Fruit fly (Drosophila melanogaster) whole organism, embryonic: ENCODE measurements around the gene CG4951.

ENCODE experiments used
- CG10274 ChIP-seq: fragments of 200-800 bp; sonication (Bioruptor generic); optimal IDR thresholded peaks from 3 replicates; lab custom pipeline; 2017; ENCODE audit warnings: missing biosample characterization, mild to moderate bottlenecking, missing genetic modification characterization
- CG10543 ChIP-seq: fragments of 200-800 bp; sonication (Bioruptor generic); optimal IDR thresholded peaks from 3 replicates; lab custom pipeline; 2017; ENCODE audit warnings: missing biosample characterization, mild to moderate bottlenecking, missing genetic modification characterization, moderate library complexity
- CG12236 ChIP-seq: fragments of 200-800 bp; sonication (Bioruptor generic); optimal IDR thresholded peaks from 2 replicates; lab custom pipeline; 2016; ENCODE audit warnings: missing biosample characterization, missing genetic modification characterization
- CG12942 ChIP-seq: fragments of 200-800 bp; sonication (Bioruptor generic); optimal IDR thresholded peaks from 3 replicates; lab custom pipeline; 2016; ENCODE audit warnings: missing biosample characterization, missing genetic modification characterization
- CG13123 ChIP-seq: fragments of 200-800 bp; sonication (Bioruptor generic); optimal IDR thresholded peaks from 2 replicates; lab custom pipeline; 2016; ENCODE audit warnings: missing biosample characterization, missing genetic modification characterization
- CG1602 ChIP-seq: fragments of 200-800 bp; sonication (Bioruptor generic); optimal IDR thresholded peaks from 3 replicates; lab custom pipeline; 2016; ENCODE audit warnings: missing biosample characterization, missing genetic modification characterization
- CG1647 ChIP-seq: fragments of 200-800 bp; sonication (Bioruptor generic); optimal IDR thresholded peaks from 3 replicates; lab custom pipeline; 2016; ENCODE audit warnings: missing biosample characterization, missing genetic modification characterization
- CG17912 ChIP-seq: fragments of 200-800 bp; sonication (Bioruptor generic); optimal IDR thresholded peaks from 2 replicates; lab custom pipeline; 2018; ENCODE audit warnings: missing biosample characterization, mild to moderate bottlenecking, missing genetic modification characterization
- CG2889 ChIP-seq: fragments of 200-800 bp; sonication (Bioruptor generic); IDR thresholded peaks from 3 replicates; pipeline ENCODE4 v1.3.6; 2022; ENCODE audit warnings: missing biosample characterization, missing genetic modification characterization
- CG31441 ChIP-seq: fragments of 200-800 bp; sonication (Bioruptor generic); IDR thresholded peaks from 2 replicates; pipeline ENCODE4 v1.3.6; 2022; ENCODE audit warnings: missing biosample characterization, missing genetic modification characterization
- CG34376 ChIP-seq: fragments of 200-800 bp; sonication (Bioruptor generic); optimal IDR thresholded peaks from 2 replicates; lab custom pipeline; 2018; ENCODE audit warnings: missing biosample characterization, mild to moderate bottlenecking, missing genetic modification characterization
- CG34422 ChIP-seq: fragments of 200-800 bp; sonication (Bioruptor generic); IDR thresholded peaks from 3 replicates; pipeline ENCODE4 v1.3.6; 2022; ENCODE audit warnings: missing biosample characterization, missing genetic modification characterization
- CG3726 ChIP-seq: fragments of 200-800 bp; sonication (Bioruptor generic); IDR thresholded peaks from 3 replicates; pipeline ENCODE4, ENCODE4 v1.3.6; 2022; ENCODE audit warnings: missing biosample characterization, missing genetic modification characterization
- CG3838 ChIP-seq: fragments of 200-800 bp; sonication (Bioruptor generic); optimal IDR thresholded peaks from 3 replicates; lab custom pipeline; 2016; ENCODE audit warnings: missing biosample characterization, missing genetic modification characterization
- CG4707 ChIP-seq: fragments of 200-800 bp; sonication (Bioruptor generic); optimal IDR thresholded peaks from 2 replicates; lab custom pipeline; 2018; ENCODE audit warnings: missing biosample characterization, mild to moderate bottlenecking, missing genetic modification characterization, moderate library complexity
- CG6689 ChIP-seq: fragments of 200-800 bp; sonication (Bioruptor generic); IDR thresholded peaks from 2 replicates; pipeline ENCODE4 v1.3.6; 2022; ENCODE audit warnings: missing biosample characterization, missing genetic modification characterization
- CG9727 ChIP-seq: fragments of 200-800 bp; sonication (Bioruptor generic); optimal IDR thresholded peaks from 3 replicates; lab custom pipeline; 2017; ENCODE audit warnings: missing biosample characterization, mild to moderate bottlenecking, missing genetic modification characterization
- Chrac-16 ChIP-seq: fragments of 200-800 bp; sonication (Bioruptor generic); optimal IDR thresholded peaks from 3 replicates; lab custom pipeline; 2016; ENCODE audit warnings: missing biosample characterization, missing genetic modification characterization
- CoRest ChIP-seq: fragments of 200-800 bp; sonication (Bioruptor generic); optimal IDR thresholded peaks from 3 replicates; lab custom pipeline; 2018; ENCODE audit warnings: missing biosample characterization, mild to moderate bottlenecking, missing genetic modification characterization, moderate library complexity
- Dek ChIP-seq: fragments of 200-800 bp; sonication (Bioruptor generic); optimal IDR thresholded peaks from 3 replicates; lab custom pipeline; 2019; ENCODE audit warnings: missing biosample characterization, mild to moderate bottlenecking, missing genetic modification characterization, moderate library complexity
- E2f1 ChIP-seq: fragments of 200-800 bp; sonication (Bioruptor generic); IDR thresholded peaks from 2 replicates; pipeline ENCODE4 v1.3.6; 2022; ENCODE audit warnings: missing biosample characterization, missing genetic modification characterization
- Hr3 ChIP-seq: fragments of 200-800 bp; sonication (Bioruptor generic); optimal IDR thresholded peaks from 3 replicates; lab custom pipeline; 2016; ENCODE audit warnings: missing biosample characterization, missing genetic modification characterization
- Kr ChIP-seq: fragments of 200-800 bp; sonication (Bioruptor generic); optimal IDR thresholded peaks from 2 replicates; lab custom pipeline; 2017; ENCODE audit warnings: missing biosample characterization, mild to moderate bottlenecking, missing genetic modification characterization
- Lim3 ChIP-seq: fragments of 200-800 bp; sonication (Bioruptor generic); IDR thresholded peaks from 2 replicates; pipeline ENCODE4 v1.3.6; 2022; ENCODE audit warnings: missing biosample characterization, missing genetic modification characterization
- Max ChIP-seq: fragments of 200-800 bp; sonication (Bioruptor generic); optimal IDR thresholded peaks from 2 replicates; lab custom pipeline; 2016; ENCODE audit warnings: missing biosample characterization, mild to moderate bottlenecking, missing genetic modification characterization
- Mes4 ChIP-seq: fragments of 200-800 bp; sonication (Bioruptor generic); optimal IDR thresholded peaks from 2 replicates; lab custom pipeline; 2016; ENCODE audit warnings: missing biosample characterization, missing genetic modification characterization
- NFAT ChIP-seq: fragments of 200-800 bp; sonication (Bioruptor generic); IDR thresholded peaks from 2 replicates; pipeline ENCODE4 v1.3.6; 2022; ENCODE audit warnings: missing biosample characterization, missing genetic modification characterization
- Oli ChIP-seq: fragments of 200-800 bp; sonication (Bioruptor generic); optimal IDR thresholded peaks from 2 replicates; lab custom pipeline; 2018; ENCODE audit warnings: missing biosample characterization, mild to moderate bottlenecking, missing genetic modification characterization, moderate library complexity
- Poxn ChIP-seq: fragments of 200-800 bp; sonication (Bioruptor generic); IDR thresholded peaks from 2 replicates; pipeline ENCODE4 v1.3.6; 2022; ENCODE audit warnings: missing biosample characterization, missing genetic modification characterization
- Ptx1 ChIP-seq: fragments of 200-800 bp; sonication (Bioruptor generic); IDR thresholded peaks from 2 replicates; pipeline ENCODE4 v1.3.6; 2022; ENCODE audit warnings: missing biosample characterization, missing genetic modification characterization
- Ravus ChIP-seq: fragments of 200-800 bp; sonication (Bioruptor generic); IDR thresholded peaks from 2 replicates; pipeline ENCODE4 v1.3.6; 2022; ENCODE audit warnings: missing biosample characterization, missing genetic modification characterization
- Usf ChIP-seq: fragments of 200-800 bp; sonication (Bioruptor generic); optimal IDR thresholded peaks from 2 replicates; lab custom pipeline; 2017; ENCODE audit warnings: missing genotype, missing biosample characterization, missing genetic modification characterization
- bsh ChIP-seq, 2 experiments: fragments of 200-800 bp; sonication (Bioruptor generic); optimal IDR thresholded peaks; 2 replicates each; lab custom pipeline; 2017 to 2018; ENCODE audit warnings: mild to moderate bottlenecking in 2 of 2, missing biosample characterization in 2 of 2, missing genetic modification characterization in 2 of 2, moderate library complexity in 1 of 2
- cato ChIP-seq: fragments of 200-800 bp; sonication (Bioruptor generic); optimal IDR thresholded peaks from 2 replicates; lab custom pipeline; 2016; ENCODE audit warnings: missing biosample characterization, missing genetic modification characterization, borderline replicate concordance
- caup ChIP-seq: fragments of 200-800 bp; sonication (Bioruptor generic); optimal IDR thresholded peaks from 3 replicates; lab custom pipeline; 2017; ENCODE audit warnings: missing biosample characterization, mild to moderate bottlenecking, missing genetic modification characterization, moderate library complexity; ENCODE audit not compliant: severe bottlenecking
- crc ChIP-seq: fragments of 200-800 bp; sonication (Bioruptor generic); optimal IDR thresholded peaks from 2 replicates; lab custom pipeline; 2016; ENCODE audit warnings: missing biosample characterization, missing genetic modification characterization
- dimm ChIP-seq: fragments of 200-800 bp; sonication (Bioruptor generic); IDR thresholded peaks from 2 replicates; pipeline ENCODE4 v1.3.6; 2022; ENCODE audit warnings: missing biosample characterization, missing genetic modification characterization
- gcm2 ChIP-seq: fragments of 200-800 bp; sonication (Bioruptor generic); optimal IDR thresholded peaks from 2 replicates; lab custom pipeline; 2016; ENCODE audit warnings: missing biosample characterization, missing genetic modification characterization
- grn ChIP-seq: fragments of 200-800 bp; sonication (Bioruptor generic); optimal IDR thresholded peaks from 3 replicates; lab custom pipeline; 2017; ENCODE audit warnings: missing biosample characterization, missing genetic modification characterization
- hbn ChIP-seq: fragments of 200-800 bp; sonication (Bioruptor generic); IDR thresholded peaks from 2 replicates; pipeline ENCODE4 v1.3.6; 2022; ENCODE audit warnings: missing biosample characterization, missing genetic modification characterization; ENCODE audit not compliant: partially characterized antibody
- insv ChIP-seq, 2 experiments: fragments of 200-800 bp; sonication (Bioruptor generic); optimal IDR thresholded peaks; 3 replicates each; lab custom pipeline; 2016 to 2018; ENCODE audit warnings: missing biosample characterization in 2 of 2, missing genetic modification characterization in 2 of 2
- nerfin-2 ChIP-seq: fragments of 200-800 bp; sonication (Bioruptor generic); IDR thresholded peaks from 2 replicates; pipeline ENCODE4 v1.3.6; 2022; ENCODE audit warnings: missing biosample characterization, missing genetic modification characterization; ENCODE audit not compliant: partially characterized antibody
- nmo ChIP-seq: fragments of 200-800 bp; sonication (Bioruptor generic); optimal IDR thresholded peaks from 2 replicates; lab custom pipeline; 2018; ENCODE audit warnings: missing biosample characterization, mild to moderate bottlenecking, missing genetic modification characterization, moderate library complexity
- seq ChIP-seq: fragments of 200-800 bp; sonication (Bioruptor generic); IDR thresholded peaks from 2 replicates; pipeline ENCODE4 v1.3.6; 2022; ENCODE audit warnings: missing biosample characterization, missing genetic modification characterization
- tap ChIP-seq: fragments of 200-800 bp; optimal IDR thresholded peaks from 3 replicates; lab custom pipeline; 2019; ENCODE audit warnings: missing biosample characterization, mild to moderate bottlenecking, missing genetic modification characterization, moderate library complexity
- ttk ChIP-seq: fragments of 200-800 bp; sonication (Bioruptor generic); IDR thresholded peaks from 2 replicates; pipeline ENCODE4 v2.1.2; 2022; ENCODE audit warnings: missing biosample characterization, missing genetic modification characterization
- unpg ChIP-seq: fragments of 200-800 bp; sonication (Bioruptor generic); optimal IDR thresholded peaks from 3 replicates; lab custom pipeline; 2018; ENCODE audit warnings: missing biosample characterization, mild to moderate bottlenecking, missing genetic modification characterization, moderate library complexity
- vnd ChIP-seq: fragments of 200-800 bp; sonication (Bioruptor generic); IDR thresholded peaks from 3 replicates; pipeline ENCODE4 v1.3.6; 2022; ENCODE audit warnings: missing biosample characterization, missing genetic modification characterization; ENCODE audit not compliant: partially characterized antibody
- z ChIP-seq: fragments of 200-800 bp; sonication (Bioruptor generic); IDR thresholded peaks from 3 replicates; pipeline ENCODE4 v1.3.6; 2022; ENCODE audit warnings: missing biosample characterization, missing genetic modification characterization

The CG4951 gene

DNA sequence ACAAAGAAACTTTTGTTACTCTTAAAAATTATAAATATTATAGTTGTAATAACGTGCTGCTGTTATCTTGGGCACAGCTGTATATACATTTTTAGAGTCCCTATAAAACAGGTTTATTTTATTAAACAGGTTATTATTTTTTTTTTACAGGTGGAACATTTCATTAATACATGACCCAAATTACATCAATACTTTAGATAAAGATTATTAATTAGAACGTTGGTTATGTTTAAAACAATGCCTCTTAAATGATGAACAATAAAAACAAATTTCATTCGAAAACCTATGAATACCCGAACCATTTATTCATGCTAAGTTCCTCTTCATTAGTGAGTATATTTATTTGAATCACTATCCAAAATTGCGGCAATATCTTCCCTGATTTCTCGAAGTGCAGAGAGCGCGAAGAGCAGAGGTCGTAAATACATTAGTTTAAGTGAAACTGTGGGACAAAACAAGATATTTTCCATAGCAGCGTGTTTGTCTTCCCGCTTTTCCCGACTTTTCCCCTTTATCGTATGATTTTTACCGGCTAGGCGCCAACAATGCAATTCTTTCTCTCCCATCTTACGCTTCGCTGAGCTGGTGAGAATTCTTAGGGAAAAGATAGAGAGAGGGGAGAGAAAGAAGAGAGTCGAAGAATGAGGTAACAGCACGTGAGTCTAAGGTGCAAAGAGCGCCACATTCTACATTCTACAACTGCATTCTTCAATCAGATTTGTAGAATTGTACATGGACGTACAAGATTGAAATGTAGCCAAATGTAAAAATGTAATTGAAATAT lies 34.9 kb upstream of the CG4951 start (continued):
- TF ChIP-seq CoRest (tag; lab: Kevin White, UChicago) (peak; percentile 66), gcm2 (no peak), z (no peak), seq (GFP tag; lab: Robert Waterston, UW) (peak; percentile 39; the same call in 1 of the 2 replicates), E2f1 (no peak), CG34376 (no peak), CG12942 (no peak), crc (no peak), CG1602 (GFP tag; lab: Kevin White, UChicago) (peak; percentile 58), CG6689 (GFP tag; lab: Robert Waterston, UW) (peak; percentile 46; the same call in 1 of the 2 replicates), CG13123 (GFP tag; lab: Kevin White, UChicago) (no peak), CG9727 (GFP tag; lab: Kevin White, UChicago) (peak; percentile 53), insv (GFP tag; optimal IDR thresholded peaks at IDR 0.05; lab: Kevin White, UChicago) (no peak), Ravus (GFP tag; lab: Robert Waterston, UW) (no peak), Chrac-16 (GFP tag; lab: Kevin White, UChicago) (peak; percentile 12), Hr3 (GFP tag; lab: Kevin White, UChicago) (peak; percentile 33), vnd (GFP tag; lab: Robert Waterston, UW) (no peak), CG1647 (GFP tag; lab: Kevin White, UChicago) (no peak), CG2889 (GFP tag; lab: Robert Waterston, UW) (peak; percentile 45; the same call in 1 of the 3 replicates), CG34422 (GFP tag; lab: Robert Waterston, UW) (peak; percentile 44; the same call in 2 of the 3 replicates), dimm (GFP tag; lab: Robert Waterston, UW) (no peak), CG12236 (no peak), hbn (GFP tag; lab: Robert Waterston, UW) (no peak), Poxn (GFP tag; lab: Robert Waterston, UW) (no peak), CG17912 (GFP tag; lab: Kevin White, UChicago) (no peak), cato (peak; percentile 38), Kr (GFP tag; lab: Kevin White, UChicago) (no peak), bsh (GFP tag; optimal IDR thresholded peaks at IDR 0.05; lab: Kevin White, UChicago) (peak in 1 of 2 experiments; percentile 35), grn (GFP tag; lab: Kevin White, UChicago) (no peak), Ptx1 (peak; percentile 54; the same call in 1 of the 2 replicates), NFAT (GFP tag; lab: Robert Waterston, UW) (peak; percentile 64), tap (tag; lab: Kevin White, UChicago) (no peak), CG31441 (peak; percentile 31; the same call in 1 of the 2 replicates), Max (GFP tag; lab: Kevin White, UChicago) (no peak), Mes4 (no peak), ttk (GFP tag; lab: Robert Waterston, UW) (no peak), unpg (GFP tag; lab: Kevin White, UChicago) (peak; percentile 25), CG10543 (GFP tag; lab: Kevin White, UChicago) (peak; percentile 7), nmo (GFP tag; lab: Kevin White, UChicago) (peak; percentile 41), Lim3 (GFP tag; lab: Robert Waterston, UW) (no peak), CG3838 (GFP tag; lab: Kevin White, UChicago) (no peak), caup (GFP tag; lab: Kevin White, UChicago) (no peak), CG10274 (GFP tag; lab: Kevin White, UChicago) (no peak), Dek (tag; lab: Kevin White, UChicago) (no peak), CG3726 (no peak), Usf (GFP tag; lab: Kevin White, UChicago) (peak; percentile 13), nerfin-2 (no peak), Oli (peak; percentile 27), CG4707 (GFP tag; lab: Kevin White, UChicago) (peak; percentile 80)
